Worm (Caenorhabditis elegans): ENCODE results near the gene rom-4.

rom-4 gene

ce11 chrIV:16946746-16947145, 48.9 kb upstream of the rom-4 start, which contains the start of the genes Y116A8C.9 and arf-6:
Y116A8C.9 (minus strand) TSS chrIV:16946800.
arf-6 (plus strand) TSS chrIV:16947120.
- TF ChIP-seq F33H1.4 (GFP tag; IDR thresholded peaks at IDR 0.05) (no peak), F23B12.7 (tag; optimal IDR thresholded peaks at IDR 0.05; ENCODE audit: insufficient read depth) (peak; percentile 49), lsl-1 (GFP tag; optimal IDR thresholded peaks at IDR 0.05) (peak; percentile 5), rec-8 (tag; optimal IDR thresholded peaks at IDR 0.05) (peak in 1 of 2 experiments; percentile 1), ztf-28 (GFP tag; IDR thresholded peaks at IDR 0.05) (peak; percentile 8; the same call in 1 of the 2 replicates), ztf-3 (GFP tag; optimal IDR thresholded peaks at IDR 0.05) (no peak), ceh-40 (GFP tag; IDR thresholded peaks at IDR 0.05) (no peak), sea-2 (GFP tag; IDR thresholded peaks at IDR 0.05) (no peak), egl-18 (GFP tag; IDR thresholded peaks at IDR 0.05) (no peak), gei-17 (GFP tag; optimal IDR thresholded peaks at IDR 0.05) (no peak), lag-1 (GFP tag; IDR thresholded peaks at IDR 0.05) (no peak), lin-54 (GFP tag; optimal IDR thresholded peaks at IDR 0.05) (peak; percentile 56), lin-35 (GFP tag; optimal IDR thresholded peaks at IDR 0.05) (peak in 1 of 3 experiments; percentile 37), atf-7 (tag; optimal IDR thresholded peaks at IDR 0.05) (no peak), aptf-3 (GFP tag; IDR thresholded peaks at IDR 0.05) (no peak), Y67H2A.10 (GFP tag; conservative IDR thresholded peaks at IDR 0.05) (no peak), ekl-4 (GFP tag; IDR thresholded peaks at IDR 0.05) (0 out of 2 replicates have a peak, but pooled peaks have one; percentile 33), F37B4.10 (GFP tag; IDR thresholded peaks at IDR 0.05) (no peak), mxl-1 (tag; optimal IDR thresholded peaks at IDR 0.05) (no peak), B0336.3 (GFP tag; IDR thresholded peaks at IDR 0.05) (no peak), lin-26 (GFP tag; IDR thresholded peaks at IDR 0.05) (no peak), him-1 (tag; optimal IDR thresholded peaks at IDR 0.05) (no peak), madf-8 (GFP tag; conservative IDR thresholded peaks at IDR 0.05) (no peak), hsf-1 (GFP tag; IDR thresholded peaks at IDR 0.05) (no peak), attf-5 (GFP tag; optimal IDR thresholded peaks at IDR 0.05) (peak; percentile 64), fkh-3 (tag; optimal IDR thresholded peaks at IDR 0.05) (no peak), unc-130 (GFP tag; optimal IDR thresholded peaks at IDR 0.05) (peak; percentile 40), F22D6.2 (tag; optimal IDR thresholded peaks at IDR 0.05) (no peak), hmg-1.2 (GFP tag; IDR thresholded peaks at IDR 0.05) (0 out of 2 replicates have a peak, but pooled peaks have one; percentile 18), die-1 (tag; optimal IDR thresholded peaks at IDR 0.05) (no peak), nfya-2 (GFP tag; IDR thresholded peaks at IDR 0.05) (no peak), snpc-3.4 (tag; optimal IDR thresholded peaks at IDR 0.05) (peak; percentile 69), athp-1 (tag; optimal IDR thresholded peaks at IDR 0.05) (peak; percentile 70), B0035.1 (tag; optimal IDR thresholded peaks at IDR 0.05) (no peak), F10E7.11 (tag; optimal IDR thresholded peaks at IDR 0.05) (no peak), ceh-91 (GFP tag; IDR thresholded peaks at IDR 0.05) (no peak), ceh-27 (GFP tag; optimal IDR thresholded peaks at IDR 0.05) (peak; percentile 56), hlh-12 (tag; optimal IDR thresholded peaks at IDR 0.05) (no peak), rpc-1 (optimal IDR thresholded peaks at IDR 0.05) (peak; percentile 42), rpc-1 (tag; optimal IDR thresholded peaks at IDR 0.05) (no peak), cebp-1 (GFP tag; IDR thresholded peaks at IDR 0.05) (no peak), cebp-1 (tag; optimal IDR thresholded peaks at IDR 0.05) (peak; percentile 56), snpc-4 (GFP tag; optimal IDR thresholded peaks at IDR 0.05) (peak; percentile 77), snpc-4 (tag; optimal IDR thresholded peaks at IDR 0.05) (peak; percentile 7 to 89 (median 88)), mes-4 (tag; optimal IDR thresholded peaks at IDR 0.05) (no peak), attf-6 (GFP tag; IDR thresholded peaks at IDR 0.05) (peak; percentile 86), let-607 (tag; optimal IDR thresholded peaks at IDR 0.05) (peak in 1 of 2 experiments; percentile 11), Y56A3A.18 (GFP tag; IDR thresholded peaks at IDR 0.05) (no peak), mcd-1 (GFP tag; IDR thresholded peaks at IDR 0.05) (peak; percentile 53; the same call in 1 of the 2 replicates), efl-1 (GFP tag; optimal IDR thresholded peaks at IDR 0.05) (no peak)
